Worm (Caenorhabditis elegans): ENCODE data around the gene sod-5.

DNA sequence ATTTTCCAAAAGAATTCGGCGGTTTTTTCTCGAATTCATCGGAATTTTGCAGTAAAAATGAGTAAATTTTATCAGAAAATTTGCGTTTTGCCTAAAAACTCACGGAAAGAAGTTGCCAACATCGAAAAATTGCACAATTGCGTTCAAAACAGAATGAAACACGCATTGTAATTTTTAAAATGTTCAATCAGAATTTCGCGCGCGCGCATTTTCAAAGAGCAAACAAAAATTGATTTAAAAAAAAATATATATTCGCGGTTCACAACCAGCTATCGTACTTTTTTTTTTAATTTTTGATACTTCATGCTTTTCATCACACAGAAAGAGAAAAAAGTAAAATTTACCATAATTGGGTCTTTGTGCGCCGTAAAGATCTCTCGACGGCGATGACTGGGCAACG is 42.5 kb upstream of the sod-5 start:
- no peak for TF ChIP-seq dao-5 (tag; optimal IDR thresholded peaks at IDR 0.05)
- TF ChIP-seq him-1 (tag; optimal IDR thresholded peaks at IDR 0.05), result no peak

Data from whole organism, L4/young adult.